Fruit fly (Drosophila melanogaster) whole organism, adult: ENCODE measurements around the gene CG8206.

Experiments used
- CG12768 ChIP-seq: fragments of 200-800 bp; sonication (Bioruptor generic); optimal IDR thresholded peaks from 2 replicates; lab custom pipeline; 2017; ENCODE audit warnings: missing biosample characterization, missing genetic modification characterization, mild to moderate bottlenecking, moderate library complexity, missing genetic modification reagents
- CG1620 ChIP-seq: fragments of 200-800 bp; sonication (Bioruptor generic); optimal IDR thresholded peaks from 2 replicates; lab custom pipeline; 2016; ENCODE audit warnings: missing biosample characterization, missing genetic modification characterization
- CG33017 ChIP-seq: fragments of 200-800 bp; sonication (Bioruptor generic); optimal IDR thresholded peaks from 2 replicates; lab custom pipeline; 2018; ENCODE audit warnings: missing biosample characterization, mild to moderate bottlenecking, missing genetic modification characterization, moderate library complexity
- CG7045 ChIP-seq: fragments of 200-800 bp; sonication (Bioruptor generic); optimal IDR thresholded peaks from 2 replicates; lab custom pipeline; 2017; ENCODE audit warnings: missing biosample characterization, mild to moderate bottlenecking, missing genetic modification characterization
- Clk ChIP-seq: fragments of 200-800 bp; sonication (Bioruptor generic); optimal IDR thresholded peaks from 2 replicates; lab custom pipeline; 2017; ENCODE audit warnings: missing biosample characterization, missing genetic modification characterization
- Crg-1 ChIP-seq: fragments of 200-800 bp; sonication (Bioruptor generic); optimal IDR thresholded peaks from 2 replicates; lab custom pipeline; 2016; ENCODE audit warnings: missing biosample characterization, missing genetic modification characterization
- Mnt ChIP-seq: fragments of 200-800 bp; sonication (Bioruptor generic); optimal IDR thresholded peaks from 2 replicates; lab custom pipeline; 2016; ENCODE audit warnings: missing biosample characterization, mild to moderate bottlenecking, missing genetic modification characterization
- cic ChIP-seq: fragments of 200-800 bp; sonication (Bioruptor generic); optimal IDR thresholded peaks from 2 replicates; lab custom pipeline; 2017; ENCODE audit warnings: missing biosample characterization, mild to moderate bottlenecking, missing genetic modification characterization, moderate library complexity
- cnc ChIP-seq, 2 experiments: fragments of >200 bp; optimal IDR thresholded peaks; 2 replicates each; lab custom pipeline; 2017
- kay ChIP-seq: fragments of 200-800 bp; sonication (Bioruptor generic); peaks from one replicate; lab custom pipeline; 2016; ENCODE audit warnings: missing biosample characterization, missing genetic modification characterization, borderline replicate concordance
- ovo ChIP-seq: fragments of 200-800 bp; sonication (Bioruptor generic); optimal IDR thresholded peaks from 2 replicates; lab custom pipeline; 2016; ENCODE audit warnings: missing biosample characterization, missing genetic modification characterization
- toe ChIP-seq: fragments of 200-800 bp; sonication (Bioruptor generic); optimal IDR thresholded peaks from 2 replicates; lab custom pipeline; 2016; ENCODE audit warnings: missing biosample characterization, missing genetic modification characterization

- peak; percentile 4 for TF ChIP-seq Mnt (GFP tag; lab: Kevin White, UChicago)
- peak; percentile 88 for TF ChIP-seq kay (GFP tag; lab: Kevin White, UChicago)
- TF ChIP-seq cic (GFP tag; lab: Kevin White, UChicago) = no peak
- no peak for TF ChIP-seq CG7045
- TF ChIP-seq Clk (GFP tag; lab: Kevin White, UChicago) = no peak
- no peak for TF ChIP-seq cnc (optimal IDR thresholded peaks at IDR 0.05; lab: Kevin White, UChicago)
- no peak for TF ChIP-seq CG1620 (GFP tag; lab: Kevin White, UChicago)
- TF ChIP-seq CG33017 (tag; lab: Kevin White, UChicago) = no peak
- TF ChIP-seq Crg-1 (GFP tag; lab: Kevin White, UChicago) = no peak
- TF ChIP-seq toe (GFP tag; lab: Kevin White, UChicago) = no peak
- TF ChIP-seq CG12768 (GFP tag; lab: Kevin White, UChicago) = no peak
- no peak for TF ChIP-seq ovo (GFP tag; lab: Kevin White, UChicago)
These were observed 7.7 kb downstream of the CG8206 start for dm6 chrX:15746682-15747196.
